Worm (Caenorhabditis elegans): ENCODE measurements around the gene pqn-31.

DNA sequence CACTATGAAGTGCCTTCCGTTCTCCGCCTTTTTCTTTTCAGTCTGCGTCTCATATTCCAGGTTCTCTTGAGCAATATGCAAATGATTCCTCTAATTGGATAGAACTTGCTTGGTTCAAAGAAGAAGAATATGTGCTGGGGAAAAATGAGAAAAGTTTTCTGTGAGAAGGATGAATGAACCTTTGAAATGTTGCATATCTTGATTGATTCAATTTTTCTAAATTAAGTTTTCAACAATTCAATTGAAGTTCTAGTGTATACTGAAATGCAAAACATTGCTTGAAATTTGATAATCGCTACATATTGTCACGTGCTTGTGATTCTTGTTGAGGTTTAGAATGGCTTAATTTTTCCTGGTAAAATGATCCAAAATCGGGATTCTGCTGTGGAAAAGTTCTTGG lies 48.2 kb downstream of the pqn-31 start:
- TF ChIP-seq ztf-11 (tag; optimal IDR thresholded peaks at IDR 0.05) (no peak), ceh-82 (tag; optimal IDR thresholded peaks at IDR 0.05) (no peak)

All from whole organism, L2 larva.